Worm (Caenorhabditis elegans) whole organism, L4 larva: ENCODE results near the gene tmem-218.
"Not testable (repeated sequence)": the region's sequence is repeated elsewhere in the genome, so short reads cannot be mapped to it uniquely, and the experiment has no call there.

Source experiments
- F44E2.7 ChIP-seq: fragments of 200-800 bp; sonication (Bioruptor generic); IDR thresholded peaks from 2 replicates; pipeline ENCODE4 v2.1.2; 2022; ENCODE audit warnings: missing genetic modification characterization, missing compliant biosample characterization
- R02D3.7 ChIP-seq: fragments of 150-350 bp; sonication (generic microtip); optimal IDR thresholded peaks from 3 replicates; lab custom pipeline; 2014; ENCODE audit warnings: missing biosample characterization, missing genetic modification characterization
- T26A8.4 ChIP-seq: fragments of 200-800 bp; sonication (Bioruptor generic); IDR thresholded peaks from 2 replicates; pipeline ENCODE4 v1.3.6; 2022; ENCODE audit warnings: missing genetic modification characterization, missing compliant biosample characterization
- Y105C5A.15 ChIP-seq: fragments of 200-800 bp; sonication (Bioruptor generic); IDR thresholded peaks from 2 replicates; pipeline ENCODE4 v1.3.6; 2022; ENCODE audit warnings: missing genetic modification characterization, missing compliant biosample characterization
- Y5F2A.4 ChIP-seq: fragments of 200-800 bp; sonication (Bioruptor generic); optimal IDR thresholded peaks from 2 replicates; lab custom pipeline; 2018; ENCODE audit warnings: mild to moderate bottlenecking, missing genetic modification characterization, missing compliant biosample characterization
- Y75B8A.6 ChIP-seq: fragments of 200-800 bp; sonication (Bioruptor generic); IDR thresholded peaks from 2 replicates; pipeline ENCODE4 v1.3.6; 2022; ENCODE audit warnings: missing genetic modification reagents, missing genetic modification characterization, missing compliant biosample characterization
- aha-1 ChIP-seq: fragments of 150-350 bp; peaks from one replicate; lab custom pipeline; 2014; ENCODE audit warnings: missing biosample characterization, missing genetic modification characterization
- aly-2 ChIP-seq: sonication (generic microtip); optimal IDR thresholded peaks from 2 replicates; lab custom pipeline; 2018; ENCODE audit warnings: missing biosample characterization, missing genetic modification characterization
- ama-1 ChIP-seq: fragments of 150-350 bp; optimal IDR thresholded peaks from 2 replicates; lab custom pipeline; 2014; ENCODE audit warnings: inconsistent platforms, mixed read lengths
- ceh-20 ChIP-seq: fragments of 200-800 bp; sonication (Bioruptor generic); IDR thresholded peaks from 2 replicates; pipeline ENCODE4 v1.3.6; 2022; ENCODE audit warnings: missing genetic modification reagents, missing genetic modification characterization, missing compliant biosample characterization
- ceh-32 ChIP-seq: sonication (generic microtip); optimal IDR thresholded peaks from 2 replicates; lab custom pipeline; 2016; ENCODE audit warnings: mild to moderate bottlenecking, missing genetic modification characterization, missing compliant biosample characterization; ENCODE audit not compliant: poor library complexity
- ctbp-1 ChIP-seq: fragments of 200-800 bp; sonication (Bioruptor generic); IDR thresholded peaks from 2 replicates; pipeline ENCODE4 v1.3.6; 2022; ENCODE audit warnings: missing genetic modification reagents, missing genetic modification characterization, missing compliant biosample characterization
- daf-16 ChIP-seq, 3 experiments: sonication (generic microtip); optimal IDR thresholded peaks; 2 replicates each; lab custom pipeline; 2016 to 2017; ENCODE audit warnings: missing genetic modification characterization in 3 of 3, missing genetic modification reagents in 3 of 3, mild to moderate bottlenecking in 2 of 3, missing compliant biosample characterization in 2 of 3, missing biosample characterization in 1 of 3, moderate library complexity in 1 of 3
- daf-19 ChIP-seq: fragments of 200-800 bp; sonication (Bioruptor generic); conservative IDR thresholded peaks from 2 replicates; pipeline ENCODE4 v1.3.6; 2022; ENCODE audit warnings: missing genetic modification characterization, missing compliant biosample characterization
- daf-8 ChIP-seq: fragments of 200-800 bp; sonication (Bioruptor generic); IDR thresholded peaks from 2 replicates; pipeline ENCODE4 v1.3.6; 2022; ENCODE audit warnings: missing genetic modification characterization, missing compliant biosample characterization
- dmd-9 ChIP-seq: fragments of 200-800 bp; sonication (Bioruptor generic); IDR thresholded peaks from 2 replicates; pipeline ENCODE4 v1.3.6; 2022; ENCODE audit warnings: missing genetic modification reagents, missing genetic modification characterization, missing compliant biosample characterization
- dpl-1 ChIP-seq: fragments of 150-350 bp; optimal IDR thresholded peaks from 2 replicates; lab custom pipeline; 2014; ENCODE audit warnings: missing biosample characterization, missing genetic modification reagents, missing genetic modification characterization
- dve-1 ChIP-seq: sonication (generic microtip); optimal IDR thresholded peaks from 2 replicates; lab custom pipeline; 2017; ENCODE audit warnings: antibody characterized with exemption, mild to moderate bottlenecking, missing genetic modification characterization, missing compliant biosample characterization; ENCODE audit not compliant: insufficient read depth
- egl-43 ChIP-seq: fragments of 200-800 bp; sonication (Bioruptor generic); IDR thresholded peaks from 2 replicates; pipeline ENCODE4 v1.3.6; 2022; ENCODE audit warnings: missing genetic modification reagents, missing genetic modification characterization, missing compliant biosample characterization
- fkh-10 ChIP-seq: fragments of 150-350 bp; optimal IDR thresholded peaks from 2 replicates; lab custom pipeline; 2014; ENCODE audit warnings: missing biosample characterization, missing genetic modification reagents, missing genetic modification characterization
- fos-1 ChIP-seq: fragments of 150-350 bp; optimal IDR thresholded peaks from 2 replicates; lab custom pipeline; 2014; ENCODE audit warnings: missing biosample characterization, missing genetic modification characterization
- gei-8 ChIP-seq: fragments of 200-800 bp; sonication (Bioruptor generic); optimal IDR thresholded peaks from 2 replicates; lab custom pipeline; 2018; ENCODE audit warnings: mild to moderate bottlenecking, missing genetic modification characterization, missing compliant biosample characterization
- hlh-11 ChIP-seq: fragments of 200-800 bp; sonication (Bioruptor generic); optimal IDR thresholded peaks from 2 replicates; lab custom pipeline; 2018; ENCODE audit warnings: mild to moderate bottlenecking, missing genetic modification characterization, missing compliant biosample characterization
- hlh-30 ChIP-seq: sonication (generic microtip); optimal IDR thresholded peaks from 2 replicates; lab custom pipeline; 2017; ENCODE audit warnings: antibody characterized with exemption, mild to moderate bottlenecking, missing genetic modification characterization, missing compliant biosample characterization; ENCODE audit not compliant: insufficient read depth
- hmg-1.1 ChIP-seq: fragments of 200-800 bp; sonication (Bioruptor generic); IDR thresholded peaks from 2 replicates; pipeline ENCODE4 v1.3.6; 2022; ENCODE audit warnings: missing genetic modification reagents, missing genetic modification characterization, missing compliant biosample characterization
- lin-1 ChIP-seq: fragments of 200-800 bp; sonication (Bioruptor generic); IDR thresholded peaks from 2 replicates; pipeline ENCODE4 v1.3.6; 2022; ENCODE audit warnings: missing genetic modification reagents, missing genetic modification characterization, missing compliant biosample characterization
- lin-38 ChIP-seq: fragments of 200-800 bp; sonication (Bioruptor generic); IDR thresholded peaks from 2 replicates; pipeline ENCODE4 v1.3.6; 2022; ENCODE audit warnings: missing genetic modification reagents, missing genetic modification characterization, missing compliant biosample characterization
- lin-39 ChIP-seq: fragments of 150-350 bp; optimal IDR thresholded peaks from 2 replicates; lab custom pipeline; 2014; ENCODE audit warnings: missing biosample characterization, missing genetic modification reagents, missing genetic modification characterization
- lir-3 ChIP-seq: sonication (generic microtip); optimal IDR thresholded peaks from 2 replicates; lab custom pipeline; 2016; ENCODE audit warnings: mild to moderate bottlenecking, missing genetic modification characterization, missing compliant biosample characterization
- mdl-1 ChIP-seq, 2 experiments: fragments of 150-350 bp in 1 of 2; sonication (generic microtip) in 1 of 2; optimal IDR thresholded peaks; 2 replicates each; lab custom pipeline; 2014 to 2017; ENCODE audit warnings: missing biosample characterization in 2 of 2, missing genetic modification characterization in 2 of 2
- mep-1 ChIP-seq: fragments of 150-350 bp; sonication (generic microtip); optimal IDR thresholded peaks from 3 replicates; lab custom pipeline; 2014; ENCODE audit warnings: missing biosample characterization, missing genetic modification characterization
- mxl-2 ChIP-seq: fragments of 200-800 bp; sonication (Bioruptor generic); conservative IDR thresholded peaks from 2 replicates; pipeline ENCODE4 v1.3.6; 2022; ENCODE audit warnings: missing genetic modification reagents, missing genetic modification characterization, missing compliant biosample characterization
- nhr-102 ChIP-seq: sonication (generic microtip); optimal IDR thresholded peaks from 2 replicates; lab custom pipeline; 2016; ENCODE audit warnings: mild to moderate bottlenecking, missing genetic modification characterization, moderate library complexity, missing compliant biosample characterization
- nhr-25 ChIP-seq: sonication (generic microtip); optimal IDR thresholded peaks from 2 replicates; lab custom pipeline; 2017; ENCODE audit warnings: missing genetic modification characterization, mild to moderate bottlenecking, missing compliant biosample characterization, antibody characterized with exemption, moderate library complexity, borderline replicate concordance; ENCODE audit not compliant: insufficient read depth
- nhr-42 ChIP-seq: fragments of 200-800 bp; sonication (Bioruptor generic); IDR thresholded peaks from 2 replicates; pipeline ENCODE4 v1.3.6; 2022; ENCODE audit warnings: missing genetic modification characterization, missing compliant biosample characterization
- nhr-48 ChIP-seq: sonication (generic microtip); optimal IDR thresholded peaks from 2 replicates; lab custom pipeline; 2016; ENCODE audit warnings: mild to moderate bottlenecking, missing genetic modification characterization, missing compliant biosample characterization
- nhr-77 ChIP-seq: fragments of 150-350 bp; optimal IDR thresholded peaks from 2 replicates; lab custom pipeline; 2014; ENCODE audit warnings: missing biosample characterization, missing genetic modification characterization
- php-3 ChIP-seq: fragments of 200-800 bp; sonication (Bioruptor generic); IDR thresholded peaks from 2 replicates; pipeline ENCODE4 v1.3.6; 2022; ENCODE audit warnings: missing genetic modification reagents, missing genetic modification characterization, missing compliant biosample characterization
- pqm-1 ChIP-seq: sonication (generic microtip); optimal IDR thresholded peaks from 2 replicates; lab custom pipeline; 2017; ENCODE audit warnings: missing biosample characterization, missing genetic modification characterization
- set-16 ChIP-seq: fragments of 200-800 bp; sonication (Bioruptor generic); IDR thresholded peaks from 2 replicates; pipeline ENCODE4 v1.3.6; 2022; ENCODE audit warnings: missing genetic modification reagents, missing genetic modification characterization, missing compliant biosample characterization
- spr-3 ChIP-seq: fragments of 200-800 bp; sonication (Bioruptor generic); optimal IDR thresholded peaks from 2 replicates; lab custom pipeline; 2018; ENCODE audit warnings: mild to moderate bottlenecking, missing genetic modification characterization, missing compliant biosample characterization
- unc-130 ChIP-seq: sonication (generic microtip); optimal IDR thresholded peaks from 2 replicates; lab custom pipeline; 2016; ENCODE audit warnings: missing genetic modification reagents, missing genetic modification characterization, missing compliant biosample characterization
- unc-39 ChIP-seq: sonication (generic microtip); optimal IDR thresholded peaks from 2 replicates; lab custom pipeline; 2017; ENCODE audit warnings: missing biosample characterization, missing genetic modification characterization
- unc-62 ChIP-seq, 3 experiments: fragments of 150-350 bp in 1 of 3; sonication (generic microtip); optimal IDR thresholded peaks in 2 of 3; peaks in 1 of 3; 1 replicate in 1 of 3; 2 replicates in 2 of 3; lab custom pipeline; 2014 to 2017; ENCODE audit warnings: missing biosample characterization in 3 of 3, missing genetic modification characterization in 3 of 3, missing genetic modification reagents in 3 of 3, missing genotype in 1 of 3
- zag-1 ChIP-seq: fragments of 150-350 bp; optimal IDR thresholded peaks from 2 replicates; lab custom pipeline; 2014; ENCODE audit warnings: missing biosample characterization, missing genetic modification characterization
- zfp-2 ChIP-seq: sonication (generic microtip); optimal IDR thresholded peaks from 2 replicates; lab custom pipeline; 2016; ENCODE audit warnings: mild to moderate bottlenecking, missing genetic modification characterization, missing compliant biosample characterization
- zfp-3 ChIP-seq: fragments of 200-800 bp; sonication (Bioruptor generic); conservative IDR thresholded peaks from 2 replicates; pipeline ENCODE4 v1.3.6; 2022; ENCODE audit warnings: missing genetic modification reagents, missing genetic modification characterization, missing compliant biosample characterization
- zip-11 ChIP-seq: fragments of 200-800 bp; sonication (Bioruptor generic); IDR thresholded peaks from 2 replicates; pipeline ENCODE4 v1.3.6; 2022; ENCODE audit warnings: missing genetic modification characterization, missing compliant biosample characterization
- zip-2 ChIP-seq: fragments of 150-350 bp; optimal IDR thresholded peaks from 2 replicates; lab custom pipeline; 2014; ENCODE audit warnings: missing biosample characterization, missing genetic modification characterization

The tmem-218 gene

ce11 chrX:17649380-17649779 lies at the start of gene tmem-218:
TSS of gene tmem-218 (plus strand) at chrX:17649680.
- TF ChIP-seq dpl-1; lin-39; aly-2 (tag; lab: Kevin White, UChicago): not testable (repeated sequence)
- TF ChIP-seq, all 104 proteins: peak for 0; not testable (repeated sequence) for 104

ce11 chrX:17600139-17600538 lies 49.3 kb upstream of the tmem-218 start, which contains the start of gene lec-9:
TSS of gene lec-9 (plus strand) at chrX:17600487.
- no peak for TF ChIP-seq zip-2 (tag; lab: Kevin White, UChicago)
- no peak for TF ChIP-seq Y75B8A.6 (GFP tag; lab: Robert Waterston, UW)
- no peak for TF ChIP-seq egl-43
- TF ChIP-seq fos-1 (tag; lab: Kevin White, UChicago) = no peak
- TF ChIP-seq Y105C5A.15 = no peak
- TF ChIP-seq ctbp-1 (GFP tag; lab: Robert Waterston, UW) = no peak
- no peak for TF ChIP-seq daf-8
- TF ChIP-seq zip-11 (GFP tag; lab: Robert Waterston, UW) = no peak
- TF ChIP-seq nhr-42 = no peak
- TF ChIP-seq zfp-3 (GFP tag; lab: Robert Waterston, UW) = no peak
- no peak for TF ChIP-seq unc-130 (GFP tag; lab: Kevin White, UChicago)
- TF ChIP-seq unc-39 (tag; lab: Kevin White, UChicago) = no peak
- no peak for TF ChIP-seq T26A8.4 (GFP tag; lab: Robert Waterston, UW)
- TF ChIP-seq mdl-1 (tag; optimal IDR thresholded peaks at IDR 0.05; lab: Kevin White, UChicago) = peak in 1 of 2 experiments; percentile 52
- no peak for TF ChIP-seq lir-3 (tag; lab: Kevin White, UChicago)
- peak; percentile 96 for TF ChIP-seq pqm-1 (tag; lab: Kevin White, UChicago)
- TF ChIP-seq F44E2.7 (GFP tag; lab: Robert Waterston, UW) = no peak
- TF ChIP-seq daf-16 (GFP tag; optimal IDR thresholded peaks at IDR 0.05; lab: Kevin White, UChicago) = peak in 1 of 2 experiments; percentile 63
- peak; percentile 98 for TF ChIP-seq daf-16 (tag; optimal IDR thresholded peaks at IDR 0.05; lab: Kevin White, UChicago)
- TF ChIP-seq ceh-32 (tag; lab: Kevin White, UChicago) = no peak
- TF ChIP-seq dmd-9 (GFP tag; lab: Robert Waterston, UW) = no peak
- peak; percentile 26 for TF ChIP-seq hlh-30
- no peak for TF ChIP-seq gei-8
- no peak for TF ChIP-seq aha-1 (tag; lab: Kevin White, UChicago)
- no peak for TF ChIP-seq set-16 (GFP tag; lab: Robert Waterston, UW)
- no peak for TF ChIP-seq zag-1 (tag; lab: Kevin White, UChicago)
- no peak for TF ChIP-seq R02D3.7 (tag; lab: Kevin White, UChicago)
- no peak for TF ChIP-seq zfp-2 (tag; lab: Kevin White, UChicago)
- peak; percentile 8 for TF ChIP-seq mep-1
- peak; percentile 59; the same call in 1 of the 2 replicates for TF ChIP-seq lin-1
- TF ChIP-seq unc-62 (GFP tag; optimal IDR thresholded peaks at IDR 0.05 in 1 of 2; lab: Kevin White, UChicago) = peak in 1 of 2 experiments; percentile 95
- TF ChIP-seq unc-62 (tag; optimal IDR thresholded peaks at IDR 0.05; lab: Kevin White, UChicago) = no peak
- no peak for TF ChIP-seq daf-19
- TF ChIP-seq aly-2 (tag; lab: Kevin White, UChicago) = no peak
- no peak for TF ChIP-seq nhr-102 (tag; lab: Kevin White, UChicago)
- TF ChIP-seq nhr-48 (tag; lab: Kevin White, UChicago) = peak; percentile 63
- TF ChIP-seq hlh-11 (tag; lab: Kevin White, UChicago) = peak; percentile 87
- TF ChIP-seq spr-3 (GFP tag; lab: Kevin White, UChicago) = no peak
- TF ChIP-seq ama-1 (lab: Kevin White, UChicago) = no peak
- TF ChIP-seq ceh-20 (GFP tag; lab: Robert Waterston, UW) = no peak
- no peak for TF ChIP-seq mxl-2 (GFP tag; lab: Robert Waterston, UW)
- TF ChIP-seq nhr-77 (tag; lab: Kevin White, UChicago) = peak; percentile 46
- no peak for TF ChIP-seq lin-38
- no peak for TF ChIP-seq hmg-1.1
- TF ChIP-seq Y5F2A.4 (GFP tag; lab: Kevin White, UChicago) = no peak
- peak; percentile 55 for TF ChIP-seq php-3 (GFP tag; lab: Robert Waterston, UW)
- no peak for TF ChIP-seq nhr-25 (tag; lab: Kevin White, UChicago)
- TF ChIP-seq dve-1 = peak; percentile 72
- no peak for TF ChIP-seq fkh-10
